Fruit fly (Drosophila melanogaster) whole organism, embryonic: ENCODE measurements around the gene CG14930.

Experiments used
- Asciz ChIP-seq: fragments of 200-800 bp; sonication (Bioruptor generic); optimal IDR thresholded peaks from 2 replicates; lab custom pipeline; 2017; ENCODE audit warnings: missing biosample characterization, mild to moderate bottlenecking, missing genetic modification characterization, missing genetic modification reagents
- B-H1 ChIP-seq: fragments of 200-800 bp; sonication (Bioruptor generic); IDR thresholded peaks from 3 replicates; pipeline ENCODE4 v1.3.6; 2022; ENCODE audit warnings: missing biosample characterization, missing genetic modification characterization
- CG12942 ChIP-seq: fragments of 200-800 bp; sonication (Bioruptor generic); optimal IDR thresholded peaks from 3 replicates; lab custom pipeline; 2016; ENCODE audit warnings: missing biosample characterization, missing genetic modification characterization
- CG1529 ChIP-seq: fragments of 200-800 bp; sonication (Bioruptor generic); optimal IDR thresholded peaks from 3 replicates; lab custom pipeline; 2018; ENCODE audit warnings: missing biosample characterization, missing genetic modification characterization
- CG1602 ChIP-seq: fragments of 200-800 bp; sonication (Bioruptor generic); optimal IDR thresholded peaks from 3 replicates; lab custom pipeline; 2016; ENCODE audit warnings: missing biosample characterization, missing genetic modification characterization
- CG16863 ChIP-seq: fragments of 200-800 bp; sonication (Bioruptor generic); optimal IDR thresholded peaks from 3 replicates; lab custom pipeline; 2016; ENCODE audit warnings: missing biosample characterization, missing genetic modification characterization
- CG17361 ChIP-seq: fragments of 200-800 bp; sonication (Bioruptor generic); IDR thresholded peaks from 3 replicates; pipeline ENCODE4 v1.3.6; 2022; ENCODE audit warnings: missing biosample characterization, missing genetic modification characterization
- CG17612 ChIP-seq: fragments of 200-800 bp; sonication (Bioruptor generic); IDR thresholded peaks from 2 replicates; pipeline ENCODE4 v1.3.6; 2022; ENCODE audit warnings: missing biosample characterization, missing genetic modification characterization
- CG4424 ChIP-seq: fragments of 200-800 bp; sonication (Bioruptor generic); optimal IDR thresholded peaks from 3 replicates; lab custom pipeline; 2016; ENCODE audit warnings: missing biosample characterization, missing genetic modification characterization
- CG6654 ChIP-seq: fragments of 200-800 bp; sonication (Bioruptor generic); optimal IDR thresholded peaks from 2 replicates; lab custom pipeline; 2017; ENCODE audit warnings: missing biosample characterization, mild to moderate bottlenecking, missing genetic modification characterization
- CG6765 ChIP-seq: fragments of 200-800 bp; sonication (Bioruptor generic); optimal IDR thresholded peaks from 3 replicates; lab custom pipeline; 2017; ENCODE audit warnings: missing biosample characterization, mild to moderate bottlenecking, missing genetic modification characterization
- CG9609 ChIP-seq: fragments of 200-800 bp; sonication (Bioruptor generic); optimal IDR thresholded peaks from 3 replicates; lab custom pipeline; 2016; ENCODE audit warnings: missing biosample characterization, missing genetic modification characterization
- CHES-1-like ChIP-seq: fragments of 200-800 bp; sonication (Bioruptor generic); optimal IDR thresholded peaks from 2 replicates; lab custom pipeline; 2016; ENCODE audit warnings: missing biosample characterization, missing genetic modification characterization
- D19A ChIP-seq: fragments of 200-800 bp; optimal IDR thresholded peaks from 3 replicates; lab custom pipeline; 2019; ENCODE audit warnings: missing biosample characterization, mild to moderate bottlenecking, missing genetic modification characterization, moderate library complexity
- Dbx ChIP-seq: fragments of 200-800 bp; sonication (Bioruptor generic); IDR thresholded peaks from 3 replicates; pipeline ENCODE4 v1.3.6; 2022; ENCODE audit warnings: missing biosample characterization, missing genetic modification characterization
- Doc2 ChIP-seq: fragments of 200-800 bp; sonication (Bioruptor generic); IDR thresholded peaks from 2 replicates; pipeline ENCODE4 v1.3.6; 2022; ENCODE audit warnings: missing biosample characterization, missing genetic modification characterization
- Dref ChIP-seq: fragments of 200-800 bp; sonication (Bioruptor generic); IDR thresholded peaks from 2 replicates; pipeline ENCODE4 v1.3.6; 2022; ENCODE audit warnings: missing biosample characterization, missing genetic modification characterization
- Elba2 ChIP-seq: fragments of 200-800 bp; sonication (Bioruptor generic); optimal IDR thresholded peaks from 3 replicates; lab custom pipeline; 2016; ENCODE audit warnings: missing biosample characterization, missing genetic modification characterization
- Gug ChIP-seq: fragments of 200-800 bp; sonication (Bioruptor generic); IDR thresholded peaks from 4 replicates; pipeline ENCODE4 v1.3.6; 2022; ENCODE audit warnings: missing biosample characterization, missing genetic modification characterization
- Hmx ChIP-seq: fragments of 200-800 bp; sonication (Bioruptor generic); optimal IDR thresholded peaks from 2 replicates; lab custom pipeline; 2016; ENCODE audit warnings: missing biosample characterization, missing genetic modification characterization
- Hr39 ChIP-seq: fragments of >200 bp; optimal IDR thresholded peaks from 2 replicates; lab custom pipeline; 2017
- Hsf ChIP-seq: fragments of 200-800 bp; sonication (Bioruptor generic); optimal IDR thresholded peaks from 3 replicates; lab custom pipeline; 2016; ENCODE audit warnings: missing biosample characterization, missing genetic modification characterization
- Lpt ChIP-seq: fragments of >200 bp; optimal IDR thresholded peaks from 2 replicates; lab custom pipeline; 2018; ENCODE audit warnings: missing biosample characterization, missing genetic modification characterization
- NC2β ChIP-seq: fragments of 200-800 bp; sonication (Bioruptor generic); optimal IDR thresholded peaks from 2 replicates; lab custom pipeline; 2016; ENCODE audit warnings: missing biosample characterization, missing genetic modification characterization
- NFAT ChIP-seq: fragments of 200-800 bp; sonication (Bioruptor generic); IDR thresholded peaks from 2 replicates; pipeline ENCODE4 v1.3.6; 2022; ENCODE audit warnings: missing biosample characterization, missing genetic modification characterization
- NK7.1 ChIP-seq: fragments of 200-800 bp; sonication (Bioruptor generic); optimal IDR thresholded peaks from 3 replicates; lab custom pipeline; 2016; ENCODE audit warnings: missing biosample characterization, missing genetic modification characterization
- PHDP ChIP-seq: fragments of 200-800 bp; sonication (Bioruptor generic); optimal IDR thresholded peaks from 3 replicates; lab custom pipeline; 2018; ENCODE audit warnings: missing biosample characterization, mild to moderate bottlenecking, missing genetic modification characterization, moderate library complexity
- Trl ChIP-seq, 3 experiments: fragments of >200 bp in 2 of 3; fragments of 200-800 bp in 1 of 3; sonication (Bioruptor generic) in 1 of 3; optimal IDR thresholded peaks; 2 replicates in 1 of 3; 3 replicates in 2 of 3; lab custom pipeline; 2016 to 2017; ENCODE audit warnings: missing biosample characterization in 1 of 3, missing genetic modification characterization in 1 of 3
- Usf ChIP-seq: fragments of 200-800 bp; sonication (Bioruptor generic); optimal IDR thresholded peaks from 2 replicates; lab custom pipeline; 2017; ENCODE audit warnings: missing genotype, missing biosample characterization, missing genetic modification characterization
- YL-1 ChIP-seq: fragments of 200-800 bp; sonication (Bioruptor generic); optimal IDR thresholded peaks from 3 replicates; lab custom pipeline; 2017; ENCODE audit warnings: missing biosample characterization, mild to moderate bottlenecking, missing genetic modification characterization
- bsh ChIP-seq, 2 experiments: fragments of 200-800 bp; sonication (Bioruptor generic); optimal IDR thresholded peaks; 2 replicates each; lab custom pipeline; 2017 to 2018; ENCODE audit warnings: mild to moderate bottlenecking in 2 of 2, missing biosample characterization in 2 of 2, missing genetic modification characterization in 2 of 2, moderate library complexity in 1 of 2
- cato ChIP-seq: fragments of 200-800 bp; sonication (Bioruptor generic); optimal IDR thresholded peaks from 2 replicates; lab custom pipeline; 2016; ENCODE audit warnings: missing biosample characterization, missing genetic modification characterization, borderline replicate concordance
- croc ChIP-seq: fragments of 200-800 bp; sonication (Bioruptor generic); conservative IDR thresholded peaks from 3 replicates; pipeline ENCODE4 v1.3.6; 2022; ENCODE audit warnings: missing biosample characterization, missing genetic modification characterization
- cwo ChIP-seq: fragments of 200-800 bp; sonication (Bioruptor generic); optimal IDR thresholded peaks from 3 replicates; lab custom pipeline; 2017; ENCODE audit warnings: missing biosample characterization, missing genetic modification characterization, mild to moderate bottlenecking, moderate library complexity, missing genetic modification reagents
- disco-r ChIP-seq: fragments of 200-800 bp; sonication (Bioruptor generic); optimal IDR thresholded peaks from 2 replicates; lab custom pipeline; 2016; ENCODE audit warnings: missing biosample characterization, missing genetic modification characterization
- dmrt99B ChIP-seq: fragments of 200-800 bp; sonication (Bioruptor generic); optimal IDR thresholded peaks from 2 replicates; lab custom pipeline; 2018; ENCODE audit warnings: missing biosample characterization, mild to moderate bottlenecking, missing genetic modification characterization, moderate library complexity
- emc ChIP-seq: fragments of 200-800 bp; sonication (Bioruptor generic); optimal IDR thresholded peaks from 2 replicates; lab custom pipeline; 2016; ENCODE audit warnings: missing biosample characterization, missing genetic modification characterization
- ems ChIP-seq: fragments of 200-800 bp; sonication (Bioruptor generic); optimal IDR thresholded peaks from 3 replicates; lab custom pipeline; 2016; ENCODE audit warnings: missing biosample characterization, missing genetic modification characterization
- eyg ChIP-seq: fragments of 200-800 bp; sonication (Bioruptor generic); optimal IDR thresholded peaks from 3 replicates; lab custom pipeline; 2016; ENCODE audit warnings: missing biosample characterization, missing genetic modification characterization
- fd102C ChIP-seq: fragments of 200-800 bp; sonication (Bioruptor generic); optimal IDR thresholded peaks from 2 replicates; lab custom pipeline; 2018; ENCODE audit warnings: missing biosample characterization, mild to moderate bottlenecking, missing genetic modification characterization, moderate library complexity
- fd64A ChIP-seq: fragments of 200-800 bp; sonication (Bioruptor generic); optimal IDR thresholded peaks from 3 replicates; lab custom pipeline; 2018; ENCODE audit warnings: missing biosample characterization, mild to moderate bottlenecking, missing genetic modification characterization
- hbn ChIP-seq: fragments of 200-800 bp; sonication (Bioruptor generic); IDR thresholded peaks from 2 replicates; pipeline ENCODE4 v1.3.6; 2022; ENCODE audit warnings: missing biosample characterization, missing genetic modification characterization; ENCODE audit not compliant: partially characterized antibody
- jigr1 ChIP-seq: fragments of 200-800 bp; sonication (Bioruptor generic); IDR thresholded peaks from 3 replicates; pipeline ENCODE4 v1.3.6; 2022; ENCODE audit warnings: missing biosample characterization, missing genetic modification characterization
- lbe ChIP-seq: fragments of 200-800 bp; sonication (Bioruptor generic); optimal IDR thresholded peaks from 2 replicates; lab custom pipeline; 2016; ENCODE audit warnings: missing biosample characterization, mild to moderate bottlenecking, missing genetic modification characterization
- prd ChIP-seq, 3 experiments: fragments of >200 bp in 2 of 3; fragments of 200-800 bp in 1 of 3; sonication (Bioruptor generic) in 1 of 3; optimal IDR thresholded peaks in 2 of 3; IDR thresholded peaks in 1 of 3; 2 replicates in 2 of 3; 3 replicates in 1 of 3; pipeline versions ENCODE4 v1.3.6 to Lab custom; 2017 to 2022; ENCODE audit warnings: missing biosample characterization in 1 of 3, missing genetic modification characterization in 1 of 3
- ranshi ChIP-seq: fragments of 200-800 bp; sonication (Bioruptor generic); IDR thresholded peaks from 2 replicates; pipeline ENCODE4 v1.3.6; 2022; ENCODE audit warnings: missing biosample characterization, missing genetic modification characterization
- sd ChIP-seq: fragments of 200-800 bp; sonication (Bioruptor generic); optimal IDR thresholded peaks from 3 replicates; lab custom pipeline; 2018; ENCODE audit warnings: missing biosample characterization, mild to moderate bottlenecking, missing genetic modification characterization, moderate library complexity
- sens-2 ChIP-seq: fragments of 200-800 bp; sonication (Bioruptor generic); IDR thresholded peaks from 2 replicates; pipeline ENCODE4 v1.3.6; 2022; ENCODE audit warnings: missing biosample characterization, missing genetic modification characterization
- sqz ChIP-seq: fragments of 200-800 bp; sonication (Bioruptor generic); optimal IDR thresholded peaks from 3 replicates; lab custom pipeline; 2018; ENCODE audit warnings: missing biosample characterization, mild to moderate bottlenecking, missing genetic modification characterization
- stwl ChIP-seq: fragments of 200-800 bp; sonication (Bioruptor generic); optimal IDR thresholded peaks from 3 replicates; lab custom pipeline; 2018; ENCODE audit warnings: missing biosample characterization, mild to moderate bottlenecking, missing genetic modification characterization, moderate library complexity
- tup ChIP-seq: fragments of 200-800 bp; sonication (Bioruptor generic); optimal IDR thresholded peaks from 2 replicates; lab custom pipeline; 2016; ENCODE audit warnings: missing biosample characterization, mild to moderate bottlenecking, missing genetic modification characterization, moderate library complexity

Gene CG14930

dm6 chr2L:11528129-11528589 lies 7.1 kb upstream of the CG14930 start, which contains the start of gene CG31705 (continued):
- TF ChIP-seq CHES-1-like (GFP tag; lab: Kevin White, UChicago) = no peak
- TF ChIP-seq CG9609 (GFP tag; lab: Kevin White, UChicago) = no peak
- TF ChIP-seq Dbx (GFP tag; lab: Robert Waterston, UW) = peak; percentile 48; the same call in 1 of the 3 replicates
- TF ChIP-seq CG12942 (GFP tag; lab: Kevin White, UChicago) = no peak
- no peak for TF ChIP-seq Elba2
- TF ChIP-seq croc (GFP tag; lab: Robert Waterston, UW) = no peak
- TF ChIP-seq eyg (GFP tag; lab: Kevin White, UChicago) = no peak
- peak; percentile 48 for TF ChIP-seq Usf (GFP tag; lab: Kevin White, UChicago)
- TF ChIP-seq cato (GFP tag; lab: Kevin White, UChicago) = no peak
- TF ChIP-seq jigr1 (GFP tag; lab: Robert Waterston, UW) = no peak
- no peak for TF ChIP-seq Asciz (GFP tag; lab: Kevin White, UChicago)
- peak; percentile 80; the same call in 2 of the 3 replicates for TF ChIP-seq CG17361
- TF ChIP-seq Hsf (GFP tag; lab: Kevin White, UChicago) = no peak
- TF ChIP-seq CG1602 = peak; percentile 2
- TF ChIP-seq disco-r (GFP tag; lab: Kevin White, UChicago) = no peak
- no peak for TF ChIP-seq lbe (GFP tag; lab: Kevin White, UChicago)
- TF ChIP-seq Hmx (GFP tag; lab: Kevin White, UChicago) = no peak
- TF ChIP-seq cwo (GFP tag; lab: Kevin White, UChicago) = peak; percentile 33
- TF ChIP-seq NFAT = peak; percentile 57
- no peak for TF ChIP-seq tup (GFP tag; lab: Kevin White, UChicago)
- no peak for TF ChIP-seq sqz (GFP tag; lab: Kevin White, UChicago)
- TF ChIP-seq Doc2 (GFP tag; lab: Robert Waterston, UW) = no peak
- no peak for TF ChIP-seq CG17612 (GFP tag; lab: Robert Waterston, UW)
- no peak for TF ChIP-seq Hr39
- no peak for TF ChIP-seq Dref (GFP tag; lab: Robert Waterston, UW)
- no peak for TF ChIP-seq NK7.1 (GFP tag; lab: Kevin White, UChicago)
- no peak for TF ChIP-seq Trl (optimal IDR thresholded peaks at IDR 0.05; lab: Kevin White, UChicago)
- no peak for TF ChIP-seq Trl (GFP tag; optimal IDR thresholded peaks at IDR 0.05; lab: Kevin White, UChicago)
- TF ChIP-seq fd64A = no peak
- no peak for TF ChIP-seq fd102C (GFP tag; lab: Kevin White, UChicago)
- TF ChIP-seq hbn (GFP tag; lab: Robert Waterston, UW) = no peak
- TF ChIP-seq dmrt99B (tag; lab: Kevin White, UChicago) = peak; percentile 60
- no peak for TF ChIP-seq sd (tag; lab: Kevin White, UChicago)
- TF ChIP-seq sens-2 (GFP tag; lab: Robert Waterston, UW) = no peak
- no peak for TF ChIP-seq B-H1 (GFP tag; lab: Robert Waterston, UW)
- no peak for TF ChIP-seq D19A (tag; lab: Kevin White, UChicago)
- TF ChIP-seq NC2β = no peak
- TF ChIP-seq Gug (GFP tag; lab: Robert Waterston, UW) = no peak
- no peak for TF ChIP-seq prd (optimal IDR thresholded peaks at IDR 0.05; lab: Kevin White, UChicago)
- peak; percentile 12; the same call in 1 of the 3 replicates for TF ChIP-seq prd (GFP tag; IDR thresholded peaks at IDR 0.05; lab: Robert Waterston, UW)
- peak; percentile 43 for TF ChIP-seq CG6654
- TF ChIP-seq ems = no peak
- no peak for TF ChIP-seq bsh (GFP tag; optimal IDR thresholded peaks at IDR 0.05; lab: Kevin White, UChicago)
- no peak for TF ChIP-seq CG6765 (GFP tag; lab: Kevin White, UChicago)
- TF ChIP-seq emc (GFP tag; lab: Kevin White, UChicago) = no peak
- TF ChIP-seq CG1529 = no peak
- TF ChIP-seq YL-1 (GFP tag; lab: Kevin White, UChicago) = no peak
- no peak; the same call in 1 of the 2 replicates for TF ChIP-seq ranshi (GFP tag; lab: Robert Waterston, UW)
- TF ChIP-seq CG16863 (GFP tag; lab: Kevin White, UChicago) = no peak
- TF ChIP-seq CG4424 (GFP tag; lab: Kevin White, UChicago) = peak; percentile 34
- no peak for TF ChIP-seq stwl (tag; lab: Kevin White, UChicago)
- no peak for TF ChIP-seq Lpt (GFP tag; lab: Kevin White, UChicago)
- TF ChIP-seq PHDP (tag; lab: Kevin White, UChicago) = peak; percentile 63
